Fruit fly (Drosophila melanogaster) whole organism, embryonic: ENCODE results near the gene CG17982.

Source experiments
- CG2875 ChIP-seq: fragments of 200-800 bp; sonication (Bioruptor generic); optimal IDR thresholded peaks from 2 replicates; lab custom pipeline; 2017; ENCODE audit warnings: missing biosample characterization, mild to moderate bottlenecking, missing genetic modification characterization, missing genetic modification reagents
- CG34422 ChIP-seq: fragments of 200-800 bp; sonication (Bioruptor generic); IDR thresholded peaks from 3 replicates; pipeline ENCODE4 v1.3.6; 2022; ENCODE audit warnings: missing biosample characterization, missing genetic modification characterization
- CoRest ChIP-seq: fragments of 200-800 bp; sonication (Bioruptor generic); optimal IDR thresholded peaks from 3 replicates; lab custom pipeline; 2018; ENCODE audit warnings: missing biosample characterization, mild to moderate bottlenecking, missing genetic modification characterization, moderate library complexity
- Doc2 ChIP-seq: fragments of 200-800 bp; sonication (Bioruptor generic); IDR thresholded peaks from 2 replicates; pipeline ENCODE4 v1.3.6; 2022; ENCODE audit warnings: missing biosample characterization, missing genetic modification characterization
- H15 ChIP-seq: fragments of 200-800 bp; sonication (Bioruptor generic); IDR thresholded peaks from 3 replicates; pipeline ENCODE4 v1.3.6; 2022; ENCODE audit warnings: missing biosample characterization, missing genetic modification characterization
- Hmx ChIP-seq: fragments of 200-800 bp; sonication (Bioruptor generic); optimal IDR thresholded peaks from 2 replicates; lab custom pipeline; 2016; ENCODE audit warnings: missing biosample characterization, missing genetic modification characterization
- Sry-δ ChIP-seq: fragments of 200-800 bp; sonication (Bioruptor generic); optimal IDR thresholded peaks from 2 replicates; lab custom pipeline; 2016; ENCODE audit warnings: missing biosample characterization, missing genetic modification characterization
- row ChIP-seq: fragments of 200-800 bp; sonication (Bioruptor generic); IDR thresholded peaks from 3 replicates; pipeline ENCODE4 v1.3.6; 2022; ENCODE audit warnings: missing biosample characterization, missing genetic modification characterization
- run ChIP-seq: fragments of 200-800 bp; sonication (Bioruptor generic); optimal IDR thresholded peaks from 3 replicates; lab custom pipeline; 2018; ENCODE audit warnings: missing biosample characterization, mild to moderate bottlenecking, missing genetic modification characterization
- seq ChIP-seq: fragments of 200-800 bp; sonication (Bioruptor generic); IDR thresholded peaks from 2 replicates; pipeline ENCODE4 v1.3.6; 2022; ENCODE audit warnings: missing biosample characterization, missing genetic modification characterization
- trem ChIP-seq: fragments of 200-800 bp; optimal IDR thresholded peaks from 3 replicates; lab custom pipeline; 2019; ENCODE audit warnings: missing biosample characterization, mild to moderate bottlenecking, missing genetic modification characterization, moderate library complexity

dm6 chrX:8112715-8113114 lies 30.9 kb downstream of the CG17982 start:
- TF ChIP-seq H15 (GFP tag; lab: Robert Waterston, UW) (no peak), row (peak; percentile 66), run (tag; lab: Kevin White, UChicago) (no peak), trem (tag; lab: Kevin White, UChicago) (no peak), Hmx (GFP tag; lab: Kevin White, UChicago) (no peak), seq (GFP tag; lab: Robert Waterston, UW) (no peak), CG2875 (GFP tag; lab: Kevin White, UChicago) (no peak), Doc2 (no peak), Sry-δ (GFP tag; lab: Kevin White, UChicago) (no peak), CoRest (peak; percentile 28), CG34422 (GFP tag; lab: Robert Waterston, UW) (no peak)
